Fruit fly (Drosophila melanogaster) whole organism: ENCODE measurements around the gene Eig71Ek.

Source experiments
- CG8478 ChIP-seq: fragments of >200 bp; optimal IDR thresholded peaks from 2 replicates; lab custom pipeline; 2018; ENCODE audit warnings: inconsistent platforms
- Dll ChIP-seq: fragments of >200 bp; optimal IDR thresholded peaks from 2 replicates; lab custom pipeline; 2017
- EcR ChIP-seq, 2 experiments: fragments of >200 bp; optimal IDR thresholded peaks; 2 replicates each; lab custom pipeline; 2017; ENCODE audit warnings: missing biosample characterization in 2 of 2, missing genetic modification characterization in 2 of 2, missing genetic modification reagents in 2 of 2
- pan ChIP-seq: fragments of >200 bp; optimal IDR thresholded peaks from 2 replicates; lab custom pipeline; 2017
- psq ChIP-seq: fragments of >200 bp; optimal IDR thresholded peaks from 2 replicates; lab custom pipeline; 2017
- usp ChIP-seq: fragments of >200 bp; optimal IDR thresholded peaks from 2 replicates; lab custom pipeline; 2017; ENCODE audit warnings: missing biosample characterization, missing genetic modification characterization, mixed read lengths

Gene Eig71Ek

dm6 chr3L:15677662-15678061, 16.6 kb downstream of the Eig71Ek start:
- TF ChIP-seq CG8478 = no peak
- no peak for TF ChIP-seq Dll (lab: Kevin White, UChicago)
- TF ChIP-seq usp = no peak
- TF ChIP-seq psq (lab: Kevin White, UChicago) = no peak
- no peak for TF ChIP-seq EcR (GFP tag; optimal IDR thresholded peaks at IDR 0.05; lab: Kevin White, UChicago)
- no peak for TF ChIP-seq pan (lab: Kevin White, UChicago)

- TF ChIP-seq pan (lab: Kevin White, UChicago) (no peak), Dll (lab: Kevin White, UChicago) (no peak), EcR (GFP tag; optimal IDR thresholded peaks at IDR 0.05; lab: Kevin White, UChicago) (no peak), psq (lab: Kevin White, UChicago) (no peak), CG8478 (no peak), usp (no peak)
Observed at dm6 chr3L:15678284-15678683, 17.2 kb downstream of the Eig71Ek start.

dm6 chr3L:15679420-15679819, 18.4 kb downstream of the Eig71Ek start, which contains the start of gene CG7304:
CG7304 (plus strand) TSS chr3L:15679720.
- TF ChIP-seq EcR (GFP tag; optimal IDR thresholded peaks at IDR 0.05; lab: Kevin White, UChicago) (no peak), psq (lab: Kevin White, UChicago) (no peak), Dll (lab: Kevin White, UChicago) (no peak), pan (lab: Kevin White, UChicago) (no peak), CG8478 (no peak), usp (no peak)

- TF ChIP-seq pan (lab: Kevin White, UChicago) (no peak), psq (lab: Kevin White, UChicago) (no peak), CG8478 (no peak), Dll (lab: Kevin White, UChicago) (no peak), EcR (GFP tag; optimal IDR thresholded peaks at IDR 0.05; lab: Kevin White, UChicago) (no peak), usp (no peak)
Observed at dm6 chr3L:15683345-15683922, 22.4 kb downstream of the Eig71Ek start, which contains the start of the genes CG7579 and Pgant8. CG7579 (minus strand) TSS chr3L:15683445. Pgant8 (plus strand) TSS chr3L:15683872.

dm6 chr3L:15684017-15684416, 23.0 kb downstream of the Eig71Ek start:
- TF ChIP-seq psq (lab: Kevin White, UChicago) (no peak), Dll (lab: Kevin White, UChicago) (no peak), usp (no peak), CG8478 (no peak), EcR (GFP tag; optimal IDR thresholded peaks at IDR 0.05; lab: Kevin White, UChicago) (no peak), pan (lab: Kevin White, UChicago) (no peak)

- TF ChIP-seq pan (lab: Kevin White, UChicago) (no peak), usp (no peak), Dll (lab: Kevin White, UChicago) (no peak), EcR (GFP tag; optimal IDR thresholded peaks at IDR 0.05; lab: Kevin White, UChicago) (no peak), CG8478 (no peak), psq (lab: Kevin White, UChicago) (no peak)
Observed at dm6 chr3L:15687802-15688201, 26.8 kb downstream of the Eig71Ek start, which contains the start of gene CG34452. CG34452 (minus strand) TSS chr3L:15687902.

- no peak for TF ChIP-seq psq (lab: Kevin White, UChicago)
- TF ChIP-seq Dll (lab: Kevin White, UChicago) = no peak
- TF ChIP-seq CG8478 = no peak
- no peak for TF ChIP-seq usp
- no peak for TF ChIP-seq EcR (GFP tag; optimal IDR thresholded peaks at IDR 0.05; lab: Kevin White, UChicago)
Observed at dm6 chr3L:15689518-15689917, 28.5 kb downstream of the Eig71Ek start.

dm6 chr3L:15690711-15691591, 29.9 kb downstream of the Eig71Ek start:
- peak in 1 of 2 experiments; percentile 22 for TF ChIP-seq EcR (GFP tag; optimal IDR thresholded peaks at IDR 0.05; lab: Kevin White, UChicago)
- TF ChIP-seq pan (lab: Kevin White, UChicago) = no peak
- TF ChIP-seq psq (lab: Kevin White, UChicago) = no peak
- no peak for TF ChIP-seq CG8478
- TF ChIP-seq usp = no peak

- no peak for TF ChIP-seq EcR (GFP tag; optimal IDR thresholded peaks at IDR 0.05; lab: Kevin White, UChicago)
- no peak for TF ChIP-seq usp
- no peak for TF ChIP-seq CG8478
- TF ChIP-seq Dll (lab: Kevin White, UChicago) = no peak
- no peak for TF ChIP-seq pan (lab: Kevin White, UChicago)
- TF ChIP-seq psq (lab: Kevin White, UChicago) = no peak
Observed at dm6 chr3L:15691968-15692367, 30.9 kb downstream of the Eig71Ek start, which contains the start of gene CG34451. CG34451 (minus strand) TSS chr3L:15692068.

- TF ChIP-seq usp = no peak
- TF ChIP-seq EcR (GFP tag; optimal IDR thresholded peaks at IDR 0.05; lab: Kevin White, UChicago) = no peak
- no peak for TF ChIP-seq psq (lab: Kevin White, UChicago)
- no peak for TF ChIP-seq Dll (lab: Kevin White, UChicago)
- TF ChIP-seq pan (lab: Kevin White, UChicago) = no peak
- TF ChIP-seq CG8478 = no peak
Observed at dm6 chr3L:15692388-15692787, 31.3 kb downstream of the Eig71Ek start.

dm6 chr3L:15692794-15693532, 31.9 kb downstream of the Eig71Ek start:
- TF ChIP-seq CG8478 (no peak), EcR (GFP tag; optimal IDR thresholded peaks at IDR 0.05; lab: Kevin White, UChicago) (no peak), usp (no peak), psq (lab: Kevin White, UChicago) (no peak), Dll (lab: Kevin White, UChicago) (no peak), pan (lab: Kevin White, UChicago) (no peak)
